Worm (Caenorhabditis elegans) whole organism, midembryonic: ENCODE results near the gene egl-5.

Source experiments
- T22C8.4 ChIP-seq: fragments of 200-800 bp; sonication (Bioruptor generic); IDR thresholded peaks from 2 replicates; pipeline ENCODE4 v1.3.6; 2022; ENCODE audit warnings: missing genetic modification characterization, missing compliant biosample characterization
- cog-1 ChIP-seq: sonication (generic microtip); optimal IDR thresholded peaks from 2 replicates; lab custom pipeline; 2016; ENCODE audit warnings: missing genetic modification characterization, missing compliant biosample characterization
- flt-1 ChIP-seq: fragments of 200-800 bp; sonication (Bioruptor generic); IDR thresholded peaks from 2 replicates; pipeline ENCODE4 v1.3.6; 2022; ENCODE audit warnings: missing genetic modification characterization, missing compliant biosample characterization
- klf-2 ChIP-seq: fragments of 200-800 bp; sonication (Bioruptor generic); conservative IDR thresholded peaks from 2 replicates; pipeline ENCODE4 v1.3.6; 2022; ENCODE audit warnings: missing genetic modification reagents, missing genetic modification characterization, missing compliant biosample characterization
- med-1 ChIP-seq: sonication (generic microtip); optimal IDR thresholded peaks from 2 replicates; lab custom pipeline; 2017; ENCODE audit warnings: missing genetic modification characterization, mild to moderate bottlenecking, missing compliant biosample characterization, antibody characterized with exemption, missing genetic modification reagents; ENCODE audit not compliant: insufficient read depth
- ref-1 ChIP-seq: fragments of 200-800 bp; sonication (Bioruptor generic); conservative IDR thresholded peaks from 2 replicates; pipeline ENCODE4 v1.3.6; 2022; ENCODE audit warnings: missing genetic modification reagents, missing genetic modification characterization, missing compliant biosample characterization
- tab-1 ChIP-seq: fragments of 200-800 bp; sonication (Bioruptor generic); IDR thresholded peaks from 2 replicates; pipeline ENCODE4 v1.3.6; 2022; ENCODE audit warnings: missing genetic modification characterization, missing compliant biosample characterization
- ztf-23 ChIP-seq: fragments of 200-800 bp; sonication (Bioruptor generic); IDR thresholded peaks from 2 replicates; pipeline ENCODE4 v1.3.6; 2022; ENCODE audit warnings: missing genetic modification reagents, missing genetic modification characterization, missing compliant biosample characterization
- ztf-29 ChIP-seq: fragments of 200-800 bp; sonication (Bioruptor generic); IDR thresholded peaks from 2 replicates; pipeline ENCODE4 v1.3.6; 2022; ENCODE audit warnings: missing genetic modification reagents, missing genetic modification characterization, missing compliant biosample characterization

DNA sequence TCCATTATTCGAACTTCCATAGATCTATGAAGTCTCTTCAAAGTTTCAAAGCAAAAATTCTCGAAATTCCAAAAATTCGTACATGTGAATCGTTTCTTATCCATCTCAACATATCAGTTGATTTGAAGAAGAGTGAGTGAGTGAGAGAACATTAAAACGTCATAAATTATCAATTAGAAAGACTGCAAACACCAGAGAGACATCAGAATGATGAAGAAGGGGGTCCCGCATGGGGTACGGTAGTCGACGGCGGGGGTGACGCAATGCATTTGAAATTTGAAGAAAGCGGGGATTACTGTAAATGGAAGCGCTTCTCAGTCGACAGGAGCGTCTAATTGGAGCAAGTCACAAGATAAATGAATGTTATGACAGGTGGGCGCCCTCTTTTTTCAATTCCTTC, 23.7 kb upstream of the egl-5 start:
- no peak for TF ChIP-seq T22C8.4 (GFP tag; lab: Robert Waterston, UW)
- TF ChIP-seq flt-1 (GFP tag; lab: Robert Waterston, UW): no peak
- no peak for TF ChIP-seq med-1 (GFP tag; lab: Kevin White, UChicago)
- TF ChIP-seq klf-2: no peak
- no peak for TF ChIP-seq ztf-29 (GFP tag; lab: Robert Waterston, UW)
- no peak for TF ChIP-seq ref-1 (GFP tag; lab: Robert Waterston, UW)
- no peak for TF ChIP-seq cog-1 (tag; lab: Kevin White, UChicago)
- no peak for TF ChIP-seq tab-1 (GFP tag; lab: Robert Waterston, UW)
- TF ChIP-seq ztf-23: no peak
